Fruit fly (Drosophila melanogaster) whole organism, prepupa: ENCODE measurements around the gene Tpt.

Source experiments
- CG8319 ChIP-seq: fragments of 200-800 bp; sonication (Bioruptor generic); optimal IDR thresholded peaks from 3 replicates; lab custom pipeline; 2016; ENCODE audit warnings: missing biosample characterization, missing genetic modification characterization
- achi ChIP-seq: fragments of 200-800 bp; sonication (Bioruptor generic); optimal IDR thresholded peaks from 3 replicates; lab custom pipeline; 2016; ENCODE audit warnings: missing biosample characterization, missing genetic modification characterization

dm6 chr3L:8437583-8437982 is 32.5 kb upstream of the Tpt start:
- TF ChIP-seq CG8319 (GFP tag; lab: Kevin White, UChicago) (no peak), achi (GFP tag; lab: Kevin White, UChicago) (no peak)
